Fruit fly (Drosophila melanogaster) whole organism, embryonic: Measurements from ENCODE around the gene CG42258.

Source experiments
- Atf-2 ChIP-seq: fragments of 200-800 bp; sonication (Bioruptor generic); optimal IDR thresholded peaks from 2 replicates; lab custom pipeline; 2016; ENCODE audit warnings: missing biosample characterization, missing genetic modification characterization
- Awh ChIP-seq: fragments of 200-800 bp; sonication (Bioruptor generic); IDR thresholded peaks from 2 replicates; pipeline ENCODE4, ENCODE4 v1.3.6; 2022; ENCODE audit warnings: missing biosample characterization, missing genetic modification characterization
- CG1233 ChIP-seq: fragments of 200-800 bp; sonication (Bioruptor generic); optimal IDR thresholded peaks from 4 replicates; lab custom pipeline; 2018; ENCODE audit warnings: missing biosample characterization, mild to moderate bottlenecking, missing genetic modification characterization
- CG12659 ChIP-seq: fragments of 200-800 bp; sonication (Bioruptor generic); optimal IDR thresholded peaks from 3 replicates; lab custom pipeline; 2017; ENCODE audit warnings: mild to moderate bottlenecking, missing biosample characterization, missing genetic modification reagents, missing genetic modification characterization
- CG15696 ChIP-seq: fragments of 200-800 bp; sonication (Bioruptor generic); optimal IDR thresholded peaks from 2 replicates; lab custom pipeline; 2019; ENCODE audit warnings: missing biosample characterization, mild to moderate bottlenecking, missing genetic modification characterization, moderate library complexity
- CG1603 ChIP-seq: fragments of 200-800 bp; sonication (Bioruptor generic); optimal IDR thresholded peaks from 2 replicates; lab custom pipeline; 2019; ENCODE audit warnings: missing biosample characterization, mild to moderate bottlenecking, missing genetic modification characterization, moderate library complexity
- CG17328 ChIP-seq: fragments of 200-800 bp; sonication (Bioruptor generic); IDR thresholded peaks from 2 replicates; pipeline ENCODE4 v1.3.6; 2022; ENCODE audit warnings: missing biosample characterization, missing genetic modification characterization
- CG17802 ChIP-seq: fragments of 200-800 bp; sonication (Bioruptor generic); optimal IDR thresholded peaks from 2 replicates; lab custom pipeline; 2018; ENCODE audit warnings: missing biosample characterization, mild to moderate bottlenecking, missing genetic modification characterization, moderate library complexity
- CG18599 ChIP-seq: fragments of 200-800 bp; sonication (Bioruptor generic); optimal IDR thresholded peaks from 3 replicates; lab custom pipeline; 2017; ENCODE audit warnings: missing biosample characterization, missing genetic modification characterization, mild to moderate bottlenecking, moderate library complexity, missing genetic modification reagents
- CG2129 ChIP-seq: fragments of 200-800 bp; sonication (Bioruptor generic); IDR thresholded peaks from 2 replicates; pipeline ENCODE4 v1.3.6; 2022; ENCODE audit warnings: missing biosample characterization, missing genetic modification characterization; ENCODE audit not compliant: partially characterized antibody
- CG31441 ChIP-seq: fragments of 200-800 bp; sonication (Bioruptor generic); IDR thresholded peaks from 2 replicates; pipeline ENCODE4 v1.3.6; 2022; ENCODE audit warnings: missing biosample characterization, missing genetic modification characterization
- CG3163 ChIP-seq: fragments of 200-800 bp; sonication (Bioruptor generic); optimal IDR thresholded peaks from 3 replicates; lab custom pipeline; 2016; ENCODE audit warnings: missing biosample characterization, missing genetic modification characterization
- CG42726 ChIP-seq: fragments of 200-800 bp; sonication (Bioruptor generic); IDR thresholded peaks from 2 replicates; pipeline ENCODE4 v1.3.6; 2022; ENCODE audit warnings: missing biosample characterization, missing genetic modification characterization; ENCODE audit not compliant: partially characterized antibody
- CG4424 ChIP-seq: fragments of 200-800 bp; sonication (Bioruptor generic); optimal IDR thresholded peaks from 3 replicates; lab custom pipeline; 2016; ENCODE audit warnings: missing biosample characterization, missing genetic modification characterization
- CG5245 ChIP-seq: fragments of 200-800 bp; sonication (Bioruptor generic); optimal IDR thresholded peaks from 3 replicates; lab custom pipeline; 2016; ENCODE audit warnings: missing biosample characterization, missing genetic modification characterization
- CG6175 ChIP-seq: fragments of 200-800 bp; sonication (Bioruptor generic); IDR thresholded peaks from 3 replicates; pipeline ENCODE4 v1.3.6; 2022; ENCODE audit warnings: missing biosample characterization, missing genetic modification characterization
- CG7786 ChIP-seq: fragments of 200-800 bp; sonication (Bioruptor generic); optimal IDR thresholded peaks from 2 replicates; lab custom pipeline; 2016; ENCODE audit warnings: missing biosample characterization, missing genetic modification characterization
- CG8281 ChIP-seq: fragments of 200-800 bp; sonication (Bioruptor generic); optimal IDR thresholded peaks from 2 replicates; lab custom pipeline; 2018; ENCODE audit warnings: missing biosample characterization, mild to moderate bottlenecking, missing genetic modification characterization, moderate library complexity
- CG8388 ChIP-seq: fragments of 200-800 bp; sonication (Bioruptor generic); optimal IDR thresholded peaks from 2 replicates; lab custom pipeline; 2019; ENCODE audit warnings: missing biosample characterization, mild to moderate bottlenecking, missing genetic modification characterization, moderate library complexity
- CG9817 ChIP-seq: fragments of 200-800 bp; sonication (Bioruptor generic); optimal IDR thresholded peaks from 2 replicates; lab custom pipeline; 2018; ENCODE audit warnings: missing biosample characterization, mild to moderate bottlenecking, missing genetic modification characterization, moderate library complexity
- D19B ChIP-seq: fragments of 200-800 bp; sonication (Bioruptor generic); optimal IDR thresholded peaks from 2 replicates; lab custom pipeline; 2017; ENCODE audit warnings: missing biosample characterization, mild to moderate bottlenecking, missing genetic modification characterization
- Dbx ChIP-seq: fragments of 200-800 bp; sonication (Bioruptor generic); IDR thresholded peaks from 3 replicates; pipeline ENCODE4 v1.3.6; 2022; ENCODE audit warnings: missing biosample characterization, missing genetic modification characterization
- Eip74EF ChIP-seq, 2 experiments: fragments of 200-800 bp in 1 of 2; fragments of >200 bp in 1 of 2; sonication (Bioruptor generic) in 1 of 2; optimal IDR thresholded peaks; 2 replicates each; lab custom pipeline; 2017 to 2019; ENCODE audit warnings: missing biosample characterization in 2 of 2, missing genetic modification characterization in 2 of 2, mild to moderate bottlenecking in 1 of 2, moderate library complexity in 1 of 2
- Ets97D ChIP-seq: fragments of 200-800 bp; sonication (Bioruptor generic); optimal IDR thresholded peaks from 3 replicates; lab custom pipeline; 2016; ENCODE audit warnings: missing biosample characterization, missing genetic modification characterization
- Hmr ChIP-seq: fragments of 200-800 bp; sonication (Bioruptor generic); optimal IDR thresholded peaks from 3 replicates; lab custom pipeline; 2017; ENCODE audit warnings: mild to moderate bottlenecking, missing biosample characterization, missing genetic modification reagents, missing genetic modification characterization
- Max ChIP-seq: fragments of 200-800 bp; sonication (Bioruptor generic); optimal IDR thresholded peaks from 2 replicates; lab custom pipeline; 2016; ENCODE audit warnings: missing biosample characterization, mild to moderate bottlenecking, missing genetic modification characterization
- Nf-YA ChIP-seq: fragments of 200-800 bp; sonication (Bioruptor generic); IDR thresholded peaks from 2 replicates; pipeline ENCODE4 v1.3.6; 2022; ENCODE audit warnings: missing biosample characterization, missing genetic modification characterization
- Optix ChIP-seq: fragments of 200-800 bp; sonication (Bioruptor generic); IDR thresholded peaks from 3 replicates; pipeline ENCODE4 v1.3.6; 2022; ENCODE audit warnings: missing biosample characterization, missing genetic modification characterization
- Sox102F ChIP-seq: fragments of 200-800 bp; sonication (Bioruptor generic); optimal IDR thresholded peaks from 2 replicates; lab custom pipeline; 2018; ENCODE audit warnings: missing biosample characterization, mild to moderate bottlenecking, missing genetic modification characterization, moderate library complexity
- Tbp ChIP-seq: fragments of >200 bp; optimal IDR thresholded peaks from 2 replicates; lab custom pipeline; 2018; ENCODE audit warnings: missing biosample characterization, missing genetic modification characterization
- bowl ChIP-seq: fragments of 200-800 bp; sonication (Bioruptor generic); IDR thresholded peaks from 2 replicates; pipeline ENCODE4 v1.3.6; 2022; ENCODE audit warnings: missing biosample characterization, missing genetic modification characterization
- cato ChIP-seq: fragments of 200-800 bp; sonication (Bioruptor generic); optimal IDR thresholded peaks from 2 replicates; lab custom pipeline; 2016; ENCODE audit warnings: missing biosample characterization, missing genetic modification characterization, borderline replicate concordance
- ci ChIP-seq: fragments of 200-800 bp; sonication (Bioruptor generic); IDR thresholded peaks from 3 replicates; pipeline ENCODE4 v1.3.6; 2022; ENCODE audit warnings: missing biosample characterization, missing genetic modification characterization
- corto ChIP-seq: fragments of 200-800 bp; sonication (Bioruptor generic); optimal IDR thresholded peaks from 2 replicates; lab custom pipeline; 2016; ENCODE audit warnings: missing biosample characterization, mild to moderate bottlenecking, missing genetic modification characterization, moderate library complexity
- crc ChIP-seq: fragments of 200-800 bp; sonication (Bioruptor generic); optimal IDR thresholded peaks from 2 replicates; lab custom pipeline; 2016; ENCODE audit warnings: missing biosample characterization, missing genetic modification characterization
- cwo ChIP-seq: fragments of 200-800 bp; sonication (Bioruptor generic); optimal IDR thresholded peaks from 3 replicates; lab custom pipeline; 2017; ENCODE audit warnings: missing biosample characterization, missing genetic modification characterization, mild to moderate bottlenecking, moderate library complexity, missing genetic modification reagents
- danr ChIP-seq: fragments of 200-800 bp; sonication (Bioruptor generic); IDR thresholded peaks from 2 replicates; pipeline ENCODE4 v1.3.6; 2022; ENCODE audit warnings: missing biosample characterization, missing genetic modification characterization
- disco-r ChIP-seq: fragments of 200-800 bp; sonication (Bioruptor generic); optimal IDR thresholded peaks from 2 replicates; lab custom pipeline; 2016; ENCODE audit warnings: missing biosample characterization, missing genetic modification characterization
- dmrt11E ChIP-seq: fragments of 200-800 bp; sonication (Bioruptor generic); optimal IDR thresholded peaks from 3 replicates; lab custom pipeline; 2018; ENCODE audit warnings: missing biosample characterization, mild to moderate bottlenecking, missing genetic modification characterization, moderate library complexity
- dmrt99B ChIP-seq: fragments of 200-800 bp; sonication (Bioruptor generic); optimal IDR thresholded peaks from 2 replicates; lab custom pipeline; 2018; ENCODE audit warnings: missing biosample characterization, mild to moderate bottlenecking, missing genetic modification characterization, moderate library complexity
- esg ChIP-seq: fragments of 200-800 bp; sonication (Bioruptor generic); conservative IDR thresholded peaks from 2 replicates; pipeline ENCODE4 v1.3.6; 2022; ENCODE audit warnings: missing biosample characterization, missing genetic modification characterization
- gce ChIP-seq: fragments of 200-800 bp; sonication (Bioruptor generic); IDR thresholded peaks from 3 replicates; pipeline ENCODE4 v1.3.6; 2022; ENCODE audit warnings: missing biosample characterization, missing genetic modification characterization
- gcm2 ChIP-seq: fragments of 200-800 bp; sonication (Bioruptor generic); optimal IDR thresholded peaks from 2 replicates; lab custom pipeline; 2016; ENCODE audit warnings: missing biosample characterization, missing genetic modification characterization
- gt ChIP-seq: fragments of 200-800 bp; sonication (Bioruptor generic); IDR thresholded peaks from 2 replicates; pipeline ENCODE4 v1.3.6; 2022; ENCODE audit warnings: missing biosample characterization, missing genetic modification characterization
- mam ChIP-seq: fragments of 200-800 bp; sonication (Bioruptor generic); optimal IDR thresholded peaks from 3 replicates; lab custom pipeline; 2016; ENCODE audit warnings: missing biosample characterization, missing genetic modification characterization
- sc ChIP-seq, 3 experiments: fragments of >200 bp in 2 of 3; fragments of 200-800 bp in 1 of 3; sonication (Bioruptor generic) in 1 of 3; optimal IDR thresholded peaks; 2 replicates in 2 of 3; 3 replicates in 1 of 3; lab custom pipeline; 2017; ENCODE audit warnings: mild to moderate bottlenecking in 1 of 3, missing biosample characterization in 1 of 3, missing genetic modification characterization in 1 of 3, missing genetic modification reagents in 1 of 3
- shn ChIP-seq: fragments of 200-800 bp; sonication (Bioruptor generic); optimal IDR thresholded peaks from 3 replicates; lab custom pipeline; 2016; ENCODE audit warnings: missing biosample characterization, missing genetic modification characterization
- tgo ChIP-seq: fragments of 200-800 bp; sonication (Bioruptor generic); IDR thresholded peaks from 3 replicates; pipeline ENCODE4 v1.3.6; 2022; ENCODE audit warnings: missing biosample characterization, missing genetic modification characterization
- twi ChIP-seq: fragments of 200-800 bp; optimal IDR thresholded peaks from 2 replicates; lab custom pipeline; 2019; ENCODE audit warnings: missing biosample characterization, mild to moderate bottlenecking, missing genetic modification characterization, moderate library complexity

The CG42258 gene

dm6 chrX:12473953-12474468, 10.7 kb downstream of the CG42258 start (continued):
- no peak for TF ChIP-seq sc (optimal IDR thresholded peaks at IDR 0.05; lab: Kevin White, UChicago)
- peak; percentile 56 for TF ChIP-seq sc (GFP tag; optimal IDR thresholded peaks at IDR 0.05; lab: Kevin White, UChicago)
- TF ChIP-seq Optix (GFP tag; lab: Robert Waterston, UW), result no peak
- no peak for TF ChIP-seq Nf-YA (GFP tag; lab: Robert Waterston, UW)
- peak; percentile 54; the same call in 1 of the 3 replicates for TF ChIP-seq CG6175 (GFP tag; lab: Robert Waterston, UW)
- TF ChIP-seq CG8388 (GFP tag; lab: Kevin White, UChicago), result peak; percentile 75
- TF ChIP-seq twi (tag; lab: Kevin White, UChicago), result peak; percentile 76
- TF ChIP-seq Dbx, result peak; percentile 58; the same call in 2 of the 3 replicates
- TF ChIP-seq Eip74EF (GFP tag; optimal IDR thresholded peaks at IDR 0.05; lab: Kevin White, UChicago), result peak in 1 of 2 experiments; percentile 59
- TF ChIP-seq CG17802 (tag; lab: Kevin White, UChicago), result no peak
- TF ChIP-seq CG2129, result no peak
- TF ChIP-seq gce (GFP tag; lab: Robert Waterston, UW), result 0 out of 3 replicates have a peak, but pooled peaks have one; percentile 20
- peak; percentile 59 for TF ChIP-seq CG17328 (GFP tag; lab: Robert Waterston, UW)
- TF ChIP-seq Tbp (GFP tag; lab: Kevin White, UChicago), result no peak
- no peak for TF ChIP-seq CG7786 (GFP tag; lab: Kevin White, UChicago)
- peak; percentile 68 for TF ChIP-seq Awh (GFP tag; lab: Robert Waterston, UW)
- peak; percentile 37; the same call in 1 of the 2 replicates for TF ChIP-seq gt (GFP tag; lab: Robert Waterston, UW)
- peak; percentile 65 for TF ChIP-seq Max (GFP tag; lab: Kevin White, UChicago)
- TF ChIP-seq Atf-2 (GFP tag; lab: Kevin White, UChicago), result no peak
- TF ChIP-seq CG31441 (GFP tag; lab: Robert Waterston, UW), result peak; percentile 85
- peak; percentile 51; the same call in 1 of the 3 replicates for TF ChIP-seq ci (GFP tag; lab: Robert Waterston, UW)
- peak; percentile 82 for TF ChIP-seq cwo
- peak; percentile 86 for TF ChIP-seq CG18599 (GFP tag; lab: Kevin White, UChicago)
- TF ChIP-seq cato, result peak; percentile 33
- no peak for TF ChIP-seq bowl (GFP tag; lab: Robert Waterston, UW)
- peak; percentile 89 for TF ChIP-seq Hmr (GFP tag; lab: Kevin White, UChicago)
- TF ChIP-seq CG5245 (GFP tag; lab: Kevin White, UChicago), result peak; percentile 9
- peak; percentile 81 for TF ChIP-seq tgo
- TF ChIP-seq crc (GFP tag; lab: Kevin White, UChicago), result no peak
- no peak for TF ChIP-seq disco-r
- TF ChIP-seq CG8281 (tag; lab: Kevin White, UChicago), result peak; percentile 81
- TF ChIP-seq CG1603 (tag; lab: Kevin White, UChicago), result no peak
- no peak for TF ChIP-seq CG3163
- peak; percentile 83 for TF ChIP-seq CG12659
- TF ChIP-seq D19B (GFP tag; lab: Kevin White, UChicago), result peak; percentile 18
- TF ChIP-seq CG15696 (tag; lab: Kevin White, UChicago), result peak; percentile 53
- TF ChIP-seq CG4424 (GFP tag; lab: Kevin White, UChicago), result peak; percentile 70
- TF ChIP-seq CG9817 (tag; lab: Kevin White, UChicago), result peak; percentile 84
- TF ChIP-seq Sox102F (GFP tag; lab: Kevin White, UChicago), result peak; percentile 74
- TF ChIP-seq esg, result peak; percentile 78
- TF ChIP-seq danr (GFP tag; lab: Robert Waterston, UW), result peak; percentile 57
- no peak for TF ChIP-seq gcm2
- TF ChIP-seq dmrt99B, result peak; percentile 86
- peak; percentile 38 for TF ChIP-seq mam (GFP tag; lab: Kevin White, UChicago)
- no peak for TF ChIP-seq CG42726
- TF ChIP-seq dmrt11E (tag; lab: Kevin White, UChicago), result peak; percentile 68
- no peak for TF ChIP-seq corto
- no peak for TF ChIP-seq shn (GFP tag; lab: Kevin White, UChicago)
- TF ChIP-seq Ets97D (GFP tag; lab: Kevin White, UChicago), result no peak
- TF ChIP-seq CG1233 (GFP tag; lab: Kevin White, UChicago), result peak; percentile 76
